Worm (Caenorhabditis elegans): ENCODE measurements around the gene nekl-3.

The nekl-3 gene

ce11 chrX:12404729-12405128 is 13.4 kb upstream of the nekl-3 start:
- TF ChIP-seq Y55F3AM.14 (GFP tag; optimal IDR thresholded peaks at IDR 0.05): peak; percentile 27
- TF ChIP-seq aly-2 (tag; optimal IDR thresholded peaks at IDR 0.05): no peak
- TF ChIP-seq C34F6.9 (tag; optimal IDR thresholded peaks at IDR 0.05): peak; percentile 18
- TF ChIP-seq mab-5 (tag; optimal IDR thresholded peaks at IDR 0.05): peak; percentile 67
- peak in 1 of 2 experiments; percentile 9 for TF ChIP-seq lsy-2 (tag; optimal IDR thresholded peaks at IDR 0.05)
- TF ChIP-seq zag-1 (tag; optimal IDR thresholded peaks at IDR 0.05): peak; percentile 39

ce11 chrX:12393786-12394308 is 2.6 kb upstream of the nekl-3 start, which contains the start of gene F17E5.2:
F17E5.2 (plus strand) TSS chrX:12394258.
- TF ChIP-seq R02D3.7 (tag; optimal IDR thresholded peaks at IDR 0.05) (no peak), peb-1 (tag; optimal IDR thresholded peaks at IDR 0.05) (no peak), C34F6.9 (tag; optimal IDR thresholded peaks at IDR 0.05) (peak; percentile 98), dmd-4 (tag; optimal IDR thresholded peaks at IDR 0.05) (no peak), sem-4 (tag; optimal IDR thresholded peaks at IDR 0.05) (peak; percentile 94), alr-1 (tag; optimal IDR thresholded peaks at IDR 0.05) (no peak), sma-3 (GFP tag; optimal IDR thresholded peaks at IDR 0.05) (peak; percentile 88), lin-11 (tag; optimal IDR thresholded peaks at IDR 0.05) (peak; percentile 81), mbf-1 (tag; optimal IDR thresholded peaks at IDR 0.05) (no peak), ZK546.5 (tag; optimal IDR thresholded peaks at IDR 0.05) (no peak), blmp-1 (tag; optimal IDR thresholded peaks at IDR 0.05; ENCODE audit: insufficient read depth) (peak; percentile 57), nhr-25 (tag; optimal IDR thresholded peaks at IDR 0.05) (peak; percentile 93), skn-1 (tag; optimal IDR thresholded peaks at IDR 0.05) (peak; percentile 42), egl-27 (tag; optimal IDR thresholded peaks at IDR 0.05) (peak; percentile 92), ceh-16 (tag; optimal IDR thresholded peaks at IDR 0.05) (peak; percentile 46), nhr-6 (tag; optimal IDR thresholded peaks at IDR 0.05) (peak; percentile 95), mab-5 (tag; optimal IDR thresholded peaks at IDR 0.05) (peak; percentile 92), lin-39 (tag; optimal IDR thresholded peaks at IDR 0.05) (peak; percentile 37), gmeb-1 (tag; optimal IDR thresholded peaks at IDR 0.05) (peak; percentile 86), ztf-11 (tag; optimal IDR thresholded peaks at IDR 0.05) (no peak), lin-13 (GFP tag; optimal IDR thresholded peaks at IDR 0.05) (peak; percentile 96), fos-1 (tag; optimal IDR thresholded peaks at IDR 0.05) (peak; percentile 92), elt-1 (tag; optimal IDR thresholded peaks at IDR 0.05) (no peak), nhr-77 (tag; optimal IDR thresholded peaks at IDR 0.05) (peak; percentile 53), snpc-4 (tag; optimal IDR thresholded peaks at IDR 0.05) (peak; percentile 83), ceh-82 (tag; optimal IDR thresholded peaks at IDR 0.05) (peak; percentile 33), nhr-11 (tag; optimal IDR thresholded peaks at IDR 0.05) (no peak), nhr-23 (tag; optimal IDR thresholded peaks at IDR 0.05) (no peak), nhr-129 (tag; optimal IDR thresholded peaks at IDR 0.05) (peak; percentile 99), sma-9 (GFP tag; optimal IDR thresholded peaks at IDR 0.05) (peak; percentile 97), sma-9 (tag; optimal IDR thresholded peaks at IDR 0.05) (no peak), nhr-10 (tag; optimal IDR thresholded peaks at IDR 0.05) (peak; percentile 56), nhr-21 (tag; optimal IDR thresholded peaks at IDR 0.05) (peak; percentile 93), Y55F3AM.14 (GFP tag; optimal IDR thresholded peaks at IDR 0.05) (peak; percentile 77), nhr-237 (tag; optimal IDR thresholded peaks at IDR 0.05) (no peak), ama-1 (optimal IDR thresholded peaks at IDR 0.05) (no peak), lsy-2 (tag; optimal IDR thresholded peaks at IDR 0.05) (peak; percentile 83 to 93), unc-55 (GFP tag; optimal IDR thresholded peaks at IDR 0.05) (peak; percentile 96), unc-39 (tag; optimal IDR thresholded peaks at IDR 0.05) (no peak), zag-1 (tag; optimal IDR thresholded peaks at IDR 0.05) (peak; percentile 80), elt-3 (tag; optimal IDR thresholded peaks at IDR 0.05) (no peak), F13H6.1 (tag; optimal IDR thresholded peaks at IDR 0.05) (peak; percentile 97), ztf-4 (tag; optimal IDR thresholded peaks at IDR 0.05) (peak; percentile 87), nhr-12 (tag; optimal IDR thresholded peaks at IDR 0.05) (no peak), crh-2 (tag; optimal IDR thresholded peaks at IDR 0.05) (peak; percentile 96), ztf-1 (GFP tag; conservative IDR thresholded peaks at IDR 0.05) (no peak), mdl-1 (tag; optimal IDR thresholded peaks at IDR 0.05) (peak; percentile 25 to 80), unc-62 (GFP tag; optimal IDR thresholded peaks at IDR 0.05) (peak; percentile 40), aly-2 (tag; optimal IDR thresholded peaks at IDR 0.05) (no peak)
